Fruit fly (Drosophila melanogaster) whole organism, pupa: ENCODE data around the gene CG14074.

ENCODE experiments used
- CG10348 ChIP-seq: fragments of 200-800 bp; sonication (Bioruptor generic); IDR thresholded peaks from 2 replicates; pipeline ENCODE4 v1.3.6; 2022; ENCODE audit warnings: missing biosample characterization, missing genetic modification characterization
- CG12605 ChIP-seq: fragments of 200-800 bp; sonication (Bioruptor generic); IDR thresholded peaks from 2 replicates; pipeline ENCODE4 v1.3.6; 2022; ENCODE audit warnings: missing biosample characterization, missing genetic modification characterization
- CG13204 ChIP-seq: fragments of 200-800 bp; sonication (Bioruptor generic); optimal IDR thresholded peaks from 2 replicates; lab custom pipeline; 2018; ENCODE audit warnings: missing biosample characterization, mild to moderate bottlenecking, missing genetic modification characterization, moderate library complexity
- CG14655 ChIP-seq: fragments of 200-800 bp; sonication (Bioruptor generic); optimal IDR thresholded peaks from 3 replicates; lab custom pipeline; 2017; ENCODE audit warnings: mild to moderate bottlenecking, missing biosample characterization, missing genetic modification reagents, missing genetic modification characterization
- CG15710 ChIP-seq: fragments of 200-800 bp; sonication (Bioruptor generic); optimal IDR thresholded peaks from 2 replicates; lab custom pipeline; 2018; ENCODE audit warnings: missing biosample characterization, mild to moderate bottlenecking, missing genetic modification characterization, moderate library complexity
- CG17806 ChIP-seq: fragments of 200-800 bp; sonication (Bioruptor generic); optimal IDR thresholded peaks from 2 replicates; lab custom pipeline; 2018; ENCODE audit warnings: missing biosample characterization, mild to moderate bottlenecking, missing genetic modification characterization, moderate library complexity
- CG32121 ChIP-seq: fragments of 200-800 bp; sonication (Bioruptor generic); IDR thresholded peaks from 2 replicates; pipeline ENCODE4 v1.3.6; 2022; ENCODE audit warnings: missing biosample characterization, missing genetic modification characterization
- CG34367 ChIP-seq: fragments of 200-800 bp; sonication (Bioruptor generic); optimal IDR thresholded peaks from 2 replicates; lab custom pipeline; 2018; ENCODE audit warnings: missing biosample characterization, mild to moderate bottlenecking, missing genetic modification characterization
- CG4496 ChIP-seq: fragments of 200-800 bp; sonication (Bioruptor generic); IDR thresholded peaks from 3 replicates; pipeline ENCODE4 v1.3.6; 2022; ENCODE audit warnings: missing biosample characterization, missing genetic modification characterization
- CG8159 ChIP-seq: fragments of 200-800 bp; sonication (Bioruptor generic); optimal IDR thresholded peaks from 3 replicates; lab custom pipeline; 2018; ENCODE audit warnings: missing biosample characterization, mild to moderate bottlenecking, missing genetic modification characterization, moderate library complexity
- CG8301 ChIP-seq: fragments of 200-800 bp; sonication (Bioruptor generic); optimal IDR thresholded peaks from 2 replicates; lab custom pipeline; 2018; ENCODE audit warnings: missing biosample characterization, mild to moderate bottlenecking, missing genetic modification characterization
- CG9948 ChIP-seq: fragments of 200-800 bp; sonication (Bioruptor generic); optimal IDR thresholded peaks from 2 replicates; lab custom pipeline; 2018; ENCODE audit warnings: missing biosample characterization, mild to moderate bottlenecking, missing genetic modification characterization, moderate library complexity
- D1 ChIP-seq: fragments of 200-800 bp; sonication (Bioruptor generic); optimal IDR thresholded peaks from 2 replicates; lab custom pipeline; 2018; ENCODE audit warnings: missing biosample characterization, mild to moderate bottlenecking, missing genetic modification characterization, moderate library complexity
- EcR ChIP-seq: fragments of 200-800 bp; sonication (Bioruptor generic); optimal IDR thresholded peaks from 3 replicates; lab custom pipeline; 2019; ENCODE audit warnings: missing biosample characterization, missing genetic modification characterization, mild to moderate bottlenecking, moderate library complexity, missing genetic modification reagents
- Ets98B ChIP-seq: fragments of 200-800 bp; sonication (Bioruptor generic); IDR thresholded peaks from 2 replicates; pipeline ENCODE4 v1.3.6; 2022; ENCODE audit warnings: missing biosample characterization, missing genetic modification characterization
- Pif1A ChIP-seq: fragments of 200-800 bp; sonication (Bioruptor generic); optimal IDR thresholded peaks from 3 replicates; lab custom pipeline; 2016; ENCODE audit warnings: missing biosample characterization, missing genetic modification characterization
- Pif1B ChIP-seq: fragments of 200-800 bp; sonication (Bioruptor generic); optimal IDR thresholded peaks from 3 replicates; lab custom pipeline; 2016; ENCODE audit warnings: missing biosample characterization, missing genetic modification characterization
- Snoo ChIP-seq: fragments of 200-800 bp; sonication (Bioruptor generic); optimal IDR thresholded peaks from 3 replicates; lab custom pipeline; 2017; ENCODE audit warnings: missing biosample characterization, mild to moderate bottlenecking, missing genetic modification characterization, inconsistent platforms
- fd96Ca ChIP-seq: fragments of 200-800 bp; sonication (Bioruptor generic); IDR thresholded peaks from 3 replicates; pipeline ENCODE4 v1.3.6; 2022; ENCODE audit warnings: missing biosample characterization, missing genetic modification characterization
- gl ChIP-seq: fragments of 200-800 bp; sonication (Bioruptor generic); optimal IDR thresholded peaks from 2 replicates; lab custom pipeline; 2018; ENCODE audit warnings: missing biosample characterization, mild to moderate bottlenecking, missing genetic modification characterization
- rn ChIP-seq: fragments of 200-800 bp; sonication (Bioruptor generic); IDR thresholded peaks from 2 replicates; pipeline ENCODE4 v1.3.6; 2022; ENCODE audit warnings: missing biosample characterization, missing genetic modification characterization

Gene CG14074

DNA sequence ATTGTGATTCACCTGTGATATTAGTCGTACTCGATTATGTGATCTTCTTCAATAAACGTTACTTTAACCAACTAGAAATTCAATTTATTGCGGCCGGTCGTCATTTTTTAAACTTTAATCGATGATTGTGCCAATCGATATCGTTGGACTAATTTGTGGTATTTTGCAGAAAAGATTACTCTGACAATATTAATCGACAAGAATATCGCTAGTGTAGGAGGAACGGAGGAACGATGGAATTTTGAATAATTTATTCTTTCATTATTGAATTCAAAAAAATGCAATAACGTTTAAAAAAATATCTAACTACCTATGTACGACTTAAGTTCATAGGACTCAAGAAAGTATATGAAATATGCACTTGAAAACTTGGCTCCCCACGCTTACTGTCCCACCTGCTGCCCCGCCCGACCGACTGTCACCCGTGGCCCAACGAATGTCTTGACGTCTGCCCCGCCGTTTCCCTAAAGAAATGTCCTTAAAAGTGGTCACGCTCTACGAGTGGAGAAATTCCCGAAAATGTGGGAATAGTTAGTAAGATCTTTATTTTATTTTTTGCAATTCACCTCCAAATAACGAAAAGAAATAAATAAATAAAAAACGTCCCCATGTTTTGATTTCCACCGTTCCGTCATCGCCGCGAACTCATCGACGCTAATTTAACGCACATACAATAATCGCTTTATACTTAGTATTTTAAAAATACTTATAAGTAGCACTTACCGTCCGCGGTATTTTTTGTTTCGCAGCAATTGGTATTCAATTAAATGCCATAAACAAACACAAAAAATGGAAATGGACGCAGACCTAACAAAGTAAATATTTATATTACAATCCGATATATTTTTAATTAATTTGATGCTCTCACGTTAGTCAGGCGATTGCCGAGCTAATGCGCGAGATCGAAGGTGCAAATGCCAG lies at the start of gene CG14074:
Gene CG14074 (plus strand): TSS at position 779 of the 921 bp plus-strand sequence.
- TF ChIP-seq CG17806 (no peak), CG8301 (tag; lab: Kevin White, UChicago) (no peak), CG10348 (GFP tag; lab: Robert Waterston, UW) (no peak), CG15710 (no peak), CG8159 (tag; lab: Kevin White, UChicago) (no peak), Pif1A (GFP tag; lab: Kevin White, UChicago) (no peak), Snoo (tag; lab: Kevin White, UChicago) (no peak), CG4496 (GFP tag; lab: Robert Waterston, UW) (no peak), rn (no peak), CG13204 (GFP tag; lab: Kevin White, UChicago) (no peak), CG34367 (tag; lab: Kevin White, UChicago) (no peak), CG12605 (no peak)

dm6 chr3L:18816719-18817118 lies 49.3 kb upstream of the CG14074 start:
- no peak for TF ChIP-seq CG15710

- TF ChIP-seq CG8159 (tag; lab: Kevin White, UChicago) (no peak), Ets98B (GFP tag; lab: Robert Waterston, UW) (no peak), EcR (GFP tag; lab: Kevin White, UChicago) (peak; percentile 28), CG32121 (GFP tag; lab: Robert Waterston, UW) (0 out of 2 replicates have a peak, but pooled peaks have one; percentile 15), CG17806 (no peak), CG14655 (GFP tag; lab: Kevin White, UChicago) (no peak), CG13204 (GFP tag; lab: Kevin White, UChicago) (peak; percentile 52), gl (peak; percentile 30)
These were observed 48.6 kb upstream of the CG14074 start for dm6 chr3L:18817264-18817894.

- TF ChIP-seq CG14655 (GFP tag; lab: Kevin White, UChicago) (peak; percentile 57), Ets98B (GFP tag; lab: Robert Waterston, UW) (peak; percentile 62), CG15710 (peak; percentile 47), CG34367 (tag; lab: Kevin White, UChicago) (no peak), Snoo (tag; lab: Kevin White, UChicago) (peak; percentile 30), CG4496 (GFP tag; lab: Robert Waterston, UW) (peak; percentile 58; the same call in 1 of the 3 replicates), CG12605 (peak; percentile 81), rn (no peak), CG8301 (tag; lab: Kevin White, UChicago) (peak; percentile 62), D1 (tag; lab: Kevin White, UChicago) (no peak), gl (peak; percentile 39), CG8159 (tag; lab: Kevin White, UChicago) (peak; percentile 38), Pif1B (GFP tag; lab: Kevin White, UChicago) (peak; percentile 9), CG9948 (tag; lab: Kevin White, UChicago) (no peak), fd96Ca (GFP tag; lab: Robert Waterston, UW) (no peak), CG10348 (GFP tag; lab: Robert Waterston, UW) (no peak), EcR (GFP tag; lab: Kevin White, UChicago) (no peak), CG13204 (GFP tag; lab: Kevin White, UChicago) (peak; percentile 29), CG32121 (GFP tag; lab: Robert Waterston, UW) (0 out of 2 replicates have a peak, but pooled peaks have one; percentile 8), Pif1A (GFP tag; lab: Kevin White, UChicago) (peak; percentile 24), CG17806 (peak; percentile 0)
These were observed 46.7 kb upstream of the CG14074 start for dm6 chr3L:18819262-18819886.

DNA sequence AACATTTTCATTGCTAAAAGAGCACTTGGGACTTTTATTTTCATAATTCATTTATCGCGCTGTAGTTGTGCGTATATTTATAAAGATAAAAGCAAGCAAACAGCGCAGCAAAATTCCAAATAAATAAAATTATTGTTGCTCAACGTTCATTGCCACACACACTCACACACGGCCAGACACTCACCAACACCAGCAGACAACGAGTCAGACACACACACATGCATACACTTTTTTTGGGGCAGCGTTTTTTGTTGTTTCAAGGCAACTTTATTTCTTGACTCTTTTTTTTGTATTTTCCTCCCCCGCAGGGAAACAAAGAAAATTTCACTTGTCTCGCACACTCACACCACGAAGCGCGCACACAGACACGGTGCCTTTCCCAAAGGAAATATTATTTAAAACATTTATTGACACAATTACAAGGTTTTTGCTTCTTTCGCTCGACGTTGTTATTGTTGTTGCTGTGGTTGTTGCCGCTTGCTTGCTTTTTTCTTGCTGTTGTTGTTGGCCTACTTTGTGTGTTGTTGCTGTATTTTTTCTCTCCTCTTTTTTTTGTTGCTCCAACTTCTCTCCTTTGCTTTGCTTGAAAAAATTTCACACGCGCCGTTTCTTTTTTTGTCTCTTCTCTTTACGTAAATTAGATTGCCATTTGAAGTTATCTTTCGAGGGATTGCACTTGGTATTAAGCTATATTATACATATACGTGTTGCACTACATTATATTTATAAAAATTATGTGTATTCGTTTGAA lies 46.0 kb upstream of the CG14074 start:
- TF ChIP-seq CG8159 (tag; lab: Kevin White, UChicago) (peak; percentile 67), Ets98B (GFP tag; lab: Robert Waterston, UW) (0 out of 2 replicates have a peak, but pooled peaks have one; percentile 49), Pif1A (GFP tag; lab: Kevin White, UChicago) (peak; percentile 47), Pif1B (GFP tag; lab: Kevin White, UChicago) (peak; percentile 40), CG4496 (GFP tag; lab: Robert Waterston, UW) (peak; percentile 78; the same call in 2 of the 3 replicates), CG8301 (tag; lab: Kevin White, UChicago) (peak; percentile 50), gl (peak; percentile 77), CG15710 (peak; percentile 68), CG34367 (tag; lab: Kevin White, UChicago) (peak; percentile 74), CG9948 (tag; lab: Kevin White, UChicago) (peak; percentile 18), EcR (GFP tag; lab: Kevin White, UChicago) (peak; percentile 55), Snoo (tag; lab: Kevin White, UChicago) (no peak), CG12605 (peak; percentile 51), CG10348 (GFP tag; lab: Robert Waterston, UW) (no peak), CG14655 (GFP tag; lab: Kevin White, UChicago) (peak; percentile 66), D1 (tag; lab: Kevin White, UChicago) (no peak), CG13204 (GFP tag; lab: Kevin White, UChicago) (peak; percentile 85), CG17806 (peak; percentile 52), rn (no peak), fd96Ca (GFP tag; lab: Robert Waterston, UW) (no peak; the same call in 1 of the 3 replicates), CG32121 (GFP tag; lab: Robert Waterston, UW) (peak; percentile 50; the same call in 1 of the 2 replicates)
